Fruit fly (Drosophila melanogaster): ENCODE measurements around the gene CG9541.

Gene CG9541

dm6 chr2L:8975328-8975727 is at the start of gene CG9541:
Gene CG9541, minus strand, starts transcription at chr2L:8975428.
- TF ChIP-seq tna (GFP tag; IDR thresholded peaks at IDR 0.05; ENCODE audit: partially characterized antibody) = 0 out of 2 replicates have a peak, but pooled peaks have one; percentile 19
- no peak for TF ChIP-seq CG7372 (GFP tag; IDR thresholded peaks at IDR 0.05)
- TF ChIP-seq BEAF-32 (GFP tag; optimal IDR thresholded peaks at IDR 0.05) = no peak
- no peak for TF ChIP-seq hb (GFP tag; IDR thresholded peaks at IDR 0.05; ENCODE audit: partially characterized antibody)
- TF ChIP-seq Gsc (GFP tag; IDR thresholded peaks at IDR 0.05) = no peak
- TF ChIP-seq dimm (GFP tag; IDR thresholded peaks at IDR 0.05) = no peak
- TF ChIP-seq E2f2 (GFP tag; IDR thresholded peaks at IDR 0.05) = no peak
- no peak for TF ChIP-seq CG12071 (GFP tag; optimal IDR thresholded peaks at IDR 0.05)
- peak; percentile 7 for TF ChIP-seq Med (GFP tag)
- TF ChIP-seq CG5245 (GFP tag; optimal IDR thresholded peaks at IDR 0.05) = no peak
- no peak for TF ChIP-seq al (GFP tag; IDR thresholded peaks at IDR 0.05)
- no peak for TF ChIP-seq CG8478 (optimal IDR thresholded peaks at IDR 0.05)
- no peak for TF ChIP-seq ato (GFP tag; IDR thresholded peaks at IDR 0.05; ENCODE audit: partially characterized antibody)
- TF ChIP-seq chinmo (GFP tag; IDR thresholded peaks at IDR 0.05; ENCODE audit: partially characterized antibody) = no peak
- TF ChIP-seq unpg (GFP tag; optimal IDR thresholded peaks at IDR 0.05) = no peak
- peak; percentile 76 for TF ChIP-seq Ets65A (GFP tag)
- no peak for TF ChIP-seq sna (GFP tag; IDR thresholded peaks at IDR 0.05; ENCODE audit: partially characterized antibody)
- TF ChIP-seq dysf (GFP tag; IDR thresholded peaks at IDR 0.05) = peak; percentile 5; the same call in 1 of the 3 replicates
- TF ChIP-seq psq (GFP tag; optimal IDR thresholded peaks at IDR 0.05) = no peak
- TF ChIP-seq Hr78 (GFP tag; optimal IDR thresholded peaks at IDR 0.05) = peak in 1 of 2 experiments; percentile 8
- TF ChIP-seq GATAe (GFP tag; conservative IDR thresholded peaks at IDR 0.05) = no peak

- peak; percentile 67 for TF ChIP-seq Deaf1 (tag; optimal IDR thresholded peaks at IDR 0.05)
- 0 out of 4 replicates have a peak, but pooled peaks have one; percentile 10 for TF ChIP-seq chinmo (GFP tag; IDR thresholded peaks at IDR 0.05; ENCODE audit: partially characterized antibody)
- peak; percentile 96 for TF ChIP-seq CG5180 (GFP tag; optimal IDR thresholded peaks at IDR 0.05)
- peak; percentile 10 for TF ChIP-seq stwl (tag; optimal IDR thresholded peaks at IDR 0.05)
- no peak for TF ChIP-seq gce (GFP tag; IDR thresholded peaks at IDR 0.05)
Measured at dm6 chr2L:9019438-9019837, 44.2 kb upstream of the CG9541 start.

dm6 chr2L:9013968-9014367 is 38.7 kb upstream of the CG9541 start, which contains the start of gene Rcd-1r:
Gene Rcd-1r, minus strand, starts transcription at chr2L:9014068.
- TF ChIP-seq Side (GFP tag; optimal IDR thresholded peaks at IDR 0.05) (no peak), NfI (GFP tag; optimal IDR thresholded peaks at IDR 0.05) (no peak), stwl (tag; optimal IDR thresholded peaks at IDR 0.05) (peak; percentile 22), exex (tag; optimal IDR thresholded peaks at IDR 0.05) (peak; percentile 75)

dm6 chr2L:9011543-9012238 is 36.5 kb upstream of the CG9541 start, which contains the start of gene CG13102:
Gene CG13102, plus strand, starts transcription at chr2L:9012188.
- no peak for TF ChIP-seq Bgb (GFP tag; IDR thresholded peaks at IDR 0.05; ENCODE audit: partially characterized antibody)
- TF ChIP-seq slbo (GFP tag; IDR thresholded peaks at IDR 0.05) = no peak
- TF ChIP-seq lmd (GFP tag; IDR thresholded peaks at IDR 0.05) = no peak
- TF ChIP-seq tup (GFP tag; optimal IDR thresholded peaks at IDR 0.05) = no peak
- peak; percentile 40 for TF ChIP-seq CG34376 (GFP tag; optimal IDR thresholded peaks at IDR 0.05)
- no peak for TF ChIP-seq Kr (GFP tag; optimal IDR thresholded peaks at IDR 0.05)
- no peak for TF ChIP-seq CG1529 (GFP tag; optimal IDR thresholded peaks at IDR 0.05)
- TF ChIP-seq GATAe (GFP tag; conservative IDR thresholded peaks at IDR 0.05) = peak; percentile 59; the same call in 1 of the 2 replicates
- TF ChIP-seq gsb-n (tag; optimal IDR thresholded peaks at IDR 0.05) = no peak
- TF ChIP-seq CG4854 (GFP tag; optimal IDR thresholded peaks at IDR 0.05) = no peak
- TF ChIP-seq C15 (GFP tag; IDR thresholded peaks at IDR 0.05) = no peak
- no peak for TF ChIP-seq nerfin-1 (tag; optimal IDR thresholded peaks at IDR 0.05)
- TF ChIP-seq Fer1 (GFP tag; optimal IDR thresholded peaks at IDR 0.05) = no peak
- TF ChIP-seq sna (GFP tag; IDR thresholded peaks at IDR 0.05; ENCODE audit: partially characterized antibody) = no peak
- no peak for TF ChIP-seq Camta (GFP tag; optimal IDR thresholded peaks at IDR 0.05)
- no peak for TF ChIP-seq Hr78 (GFP tag; optimal IDR thresholded peaks at IDR 0.05)
- no peak for TF ChIP-seq aop (GFP tag; IDR thresholded peaks at IDR 0.05)
- TF ChIP-seq CoRest (tag; optimal IDR thresholded peaks at IDR 0.05) = no peak
- no peak for TF ChIP-seq hth (optimal IDR thresholded peaks at IDR 0.05)
- TF ChIP-seq Atf-2 (GFP tag; optimal IDR thresholded peaks at IDR 0.05) = no peak

Data from whole organism, embryonic.